Comparison of ENCODE assay signal across 1 fruit fly cellular context in genomic region chr3R:27289638-27290037, dm6.
TF ChIP-seq lines count a peak whose summit lies in the region.

No protein-coding gene starts in this region.

TF ChIP-seq in whole organism, embryonic, 481 proteins besides CTCF, POLR2A, EP300 and RAD21 (continued from another document and continues in another):
- TF ChIP-seq H15 (GFP tag; IDR thresholded peaks at IDR 0.05; lab: Robert Waterston, UW) (no peak), crp (GFP tag; optimal IDR thresholded peaks at IDR 0.05; lab: Kevin White, UChicago) (no peak), Dek (tag; optimal IDR thresholded peaks at IDR 0.05; lab: Kevin White, UChicago) (peak; percentile 32), CG11093 (GFP tag; IDR thresholded peaks at IDR 0.05; lab: Robert Waterston, UW) (no peak), ttk (GFP tag; IDR thresholded peaks at IDR 0.05; lab: Robert Waterston, UW) (no peak), klu (GFP tag; IDR thresholded peaks at IDR 0.05; lab: Robert Waterston, UW) (no peak), Nf-YB (GFP tag; optimal IDR thresholded peaks at IDR 0.05; lab: Kevin White, UChicago) (no peak), Dip3 (GFP tag; optimal IDR thresholded peaks at IDR 0.05; lab: Kevin White, UChicago) (peak; percentile 44), CG14667 (GFP tag; IDR thresholded peaks at IDR 0.05; lab: Robert Waterston, UW) (no peak), NfI (GFP tag; optimal IDR thresholded peaks at IDR 0.05; lab: Kevin White, UChicago) (peak; percentile 29), unpg (GFP tag; optimal IDR thresholded peaks at IDR 0.05; lab: Kevin White, UChicago) (peak; percentile 54), CG30431 (GFP tag; optimal IDR thresholded peaks at IDR 0.05; lab: Kevin White, UChicago) (peak; percentile 19), CG9876 (GFP tag; optimal IDR thresholded peaks at IDR 0.05; lab: Kevin White, UChicago) (no peak), GATAe (GFP tag; conservative IDR thresholded peaks at IDR 0.05; lab: Robert Waterston, UW) (no peak), emc (GFP tag; optimal IDR thresholded peaks at IDR 0.05; lab: Kevin White, UChicago) (no peak), CG6854 (GFP tag; optimal IDR thresholded peaks at IDR 0.05; lab: Kevin White, UChicago) (no peak), CG3726 (GFP tag; IDR thresholded peaks at IDR 0.05; lab: Robert Waterston, UW) (no peak), slou (GFP tag; optimal IDR thresholded peaks at IDR 0.05; lab: Kevin White, UChicago) (no peak), HLH4C (GFP tag; IDR thresholded peaks at IDR 0.05; lab: Robert Waterston, UW; ENCODE audit: partially characterized antibody) (no peak), CG9797 (GFP tag; optimal IDR thresholded peaks at IDR 0.05; lab: Kevin White, UChicago) (no peak), HmgD (GFP tag; optimal IDR thresholded peaks at IDR 0.05; lab: Kevin White, UChicago) (no peak), CG31365 (tag; optimal IDR thresholded peaks at IDR 0.05; lab: Kevin White, UChicago) (no peak), CG7987 (GFP tag; optimal IDR thresholded peaks at IDR 0.05; lab: Kevin White, UChicago) (peak; percentile 74), Oaz (GFP tag; IDR thresholded peaks at IDR 0.05; lab: Robert Waterston, UW) (no peak), tll (GFP tag; optimal IDR thresholded peaks at IDR 0.05; lab: Kevin White, UChicago) (no peak), Max (GFP tag; optimal IDR thresholded peaks at IDR 0.05; lab: Kevin White, UChicago) (no peak), CG31388 (GFP tag; optimal IDR thresholded peaks at IDR 0.05; lab: Kevin White, UChicago) (no peak), TFAM (GFP tag; optimal IDR thresholded peaks at IDR 0.05; lab: Kevin White, UChicago) (no peak), seq (GFP tag; IDR thresholded peaks at IDR 0.05; lab: Robert Waterston, UW) (no peak), CG10321 (GFP tag; IDR thresholded peaks at IDR 0.05; lab: Robert Waterston, UW) (no peak), Mrtf (GFP tag; IDR thresholded peaks at IDR 0.05; lab: Robert Waterston, UW) (0 out of 3 replicates have a peak, but pooled peaks have one; percentile 51), CG10274 (GFP tag; optimal IDR thresholded peaks at IDR 0.05; lab: Kevin White, UChicago) (no peak), corto (GFP tag; optimal IDR thresholded peaks at IDR 0.05; lab: Kevin White, UChicago) (no peak), CG12104 (GFP tag; optimal IDR thresholded peaks at IDR 0.05; lab: Kevin White, UChicago) (no peak), CG11085 (GFP tag; IDR thresholded peaks at IDR 0.05; lab: Robert Waterston, UW) (no peak), Aef1 (GFP tag; IDR thresholded peaks at IDR 0.05; lab: Robert Waterston, UW) (peak; percentile 40; the same call in 1 of the 3 replicates), pfk (GFP tag; optimal IDR thresholded peaks at IDR 0.05; lab: Kevin White, UChicago) (no peak), Atf6 (GFP tag; IDR thresholded peaks at IDR 0.05; lab: Robert Waterston, UW) (0 out of 2 replicates have a peak, but pooled peaks have one; percentile 24), grn (GFP tag; optimal IDR thresholded peaks at IDR 0.05; lab: Kevin White, UChicago) (no peak), CG4730 (GFP tag; IDR thresholded peaks at IDR 0.05; lab: Robert Waterston, UW) (no peak), so (GFP tag; IDR thresholded peaks at IDR 0.05; lab: Robert Waterston, UW) (no peak), vnd (GFP tag; IDR thresholded peaks at IDR 0.05; lab: Robert Waterston, UW; ENCODE audit: partially characterized antibody) (no peak), jumu (GFP tag; optimal IDR thresholded peaks at IDR 0.05; lab: Kevin White, UChicago) (no peak), Dll (GFP tag; IDR thresholded peaks at IDR 0.05; lab: Robert Waterston, UW; ENCODE audit: partially characterized antibody) (no peak), toy (GFP tag; IDR thresholded peaks at IDR 0.05; lab: Robert Waterston, UW) (no peak), CG32772 (GFP tag; IDR thresholded peaks at IDR 0.05; lab: Robert Waterston, UW) (peak; percentile 18; the same call in 1 of the 2 replicates), ci (GFP tag; IDR thresholded peaks at IDR 0.05; lab: Robert Waterston, UW) (0 out of 3 replicates have a peak, but pooled peaks have one; percentile 8), Adf1 (GFP tag; IDR thresholded peaks at IDR 0.05; lab: Robert Waterston, UW) (no peak), bcd (GFP tag; optimal IDR thresholded peaks at IDR 0.05; lab: Kevin White, UChicago) (peak; percentile 49), CG4404 (GFP tag; IDR thresholded peaks at IDR 0.05; lab: Robert Waterston, UW) (no peak), chm (GFP tag; IDR thresholded peaks at IDR 0.05; lab: Robert Waterston, UW) (0 out of 2 replicates have a peak, but pooled peaks have one; percentile 21), hth (optimal IDR thresholded peaks at IDR 0.05; lab: Kevin White, UChicago) (no peak), esg (GFP tag; conservative IDR thresholded peaks at IDR 0.05; lab: Robert Waterston, UW) (no peak), CG5953 (GFP tag; IDR thresholded peaks at IDR 0.05; lab: Robert Waterston, UW) (no peak), Xrp1 (GFP tag; IDR thresholded peaks at IDR 0.05; lab: Robert Waterston, UW) (peak; percentile 53; the same call in 1 of the 2 replicates), CG7372 (GFP tag; IDR thresholded peaks at IDR 0.05; lab: Robert Waterston, UW) (no peak), CG14710 (tag; optimal IDR thresholded peaks at IDR 0.05; lab: Kevin White, UChicago) (peak; percentile 17), Myb (GFP tag; optimal IDR thresholded peaks at IDR 0.05; lab: Kevin White, UChicago) (peak; percentile 6), Sin3A (optimal IDR thresholded peaks at IDR 0.05; lab: Kevin White, UChicago) (no peak), ash1 (GFP tag; optimal IDR thresholded peaks at IDR 0.05; lab: Kevin White, UChicago) (no peak), CG10959 (GFP tag; IDR thresholded peaks at IDR 0.05; lab: Robert Waterston, UW) (no peak), CG32767 (GFP tag; IDR thresholded peaks at IDR 0.05; lab: Robert Waterston, UW) (no peak), Poxn (GFP tag; IDR thresholded peaks at IDR 0.05; lab: Robert Waterston, UW) (no peak), br (optimal IDR thresholded peaks at IDR 0.05; lab: Kevin White, UChicago) (no peak), wek (GFP tag; optimal IDR thresholded peaks at IDR 0.05; lab: Kevin White, UChicago) (no peak), Xbp1 (GFP tag; optimal IDR thresholded peaks at IDR 0.05; lab: Kevin White, UChicago) (peak; percentile 30), CHES-1-like (GFP tag; optimal IDR thresholded peaks at IDR 0.05; lab: Kevin White, UChicago) (no peak), sqz (GFP tag; optimal IDR thresholded peaks at IDR 0.05; lab: Kevin White, UChicago) (no peak), CG7963 (GFP tag; IDR thresholded peaks at IDR 0.05; lab: Robert Waterston, UW; ENCODE audit: partially characterized antibody) (no peak), gsb-n (tag; optimal IDR thresholded peaks at IDR 0.05; lab: Kevin White, UChicago) (no peak), ATbp (GFP tag; optimal IDR thresholded peaks at IDR 0.05; lab: Kevin White, UChicago) (no peak), CG13894 (tag; optimal IDR thresholded peaks at IDR 0.05; lab: Kevin White, UChicago) (peak; percentile 54), ken (GFP tag; IDR thresholded peaks at IDR 0.05; lab: Robert Waterston, UW) (no peak), zfh2 (GFP tag; optimal IDR thresholded peaks at IDR 0.05; lab: Kevin White, UChicago) (peak; percentile 61), Deaf1 (tag; optimal IDR thresholded peaks at IDR 0.05; lab: Kevin White, UChicago) (peak; percentile 21), gt (GFP tag; IDR thresholded peaks at IDR 0.05; lab: Robert Waterston, UW) (no peak), schlank (tag; optimal IDR thresholded peaks at IDR 0.05; lab: Kevin White, UChicago) (peak; percentile 13), CG6654 (GFP tag; optimal IDR thresholded peaks at IDR 0.05; lab: Kevin White, UChicago) (no peak), CG17829 (tag; optimal IDR thresholded peaks at IDR 0.05; lab: Kevin White, UChicago) (peak; percentile 28), vvl (GFP tag; IDR thresholded peaks at IDR 0.05; lab: Robert Waterston, UW) (peak; percentile 72), CG9215 (GFP tag; IDR thresholded peaks at IDR 0.05; lab: Robert Waterston, UW) (peak; percentile 46; the same call in 1 of the 2 replicates), CG10431 (GFP tag; optimal IDR thresholded peaks at IDR 0.05; lab: Kevin White, UChicago) (no peak), CG10462 (GFP tag; optimal IDR thresholded peaks at IDR 0.05; lab: Kevin White, UChicago) (no peak), Ada2b (GFP tag; IDR thresholded peaks at IDR 0.05; lab: Robert Waterston, UW) (0 out of 2 replicates have a peak, but pooled peaks have one; percentile 12), stwl (tag; optimal IDR thresholded peaks at IDR 0.05; lab: Kevin White, UChicago) (no peak), CG10147 (GFP tag; optimal IDR thresholded peaks at IDR 0.05; lab: Kevin White, UChicago) (peak; percentile 50), lbe (GFP tag; optimal IDR thresholded peaks at IDR 0.05; lab: Kevin White, UChicago) (no peak), cas (GFP tag; IDR thresholded peaks at IDR 0.05; lab: Robert Waterston, UW) (no peak), CG17385 (GFP tag; optimal IDR thresholded peaks at IDR 0.05; lab: Kevin White, UChicago) (no peak), ssp (GFP tag; IDR thresholded peaks at IDR 0.05; lab: Robert Waterston, UW) (no peak), ab (GFP tag; optimal IDR thresholded peaks at IDR 0.05; lab: Kevin White, UChicago) (no peak), CG2199 (GFP tag; IDR thresholded peaks at IDR 0.05; lab: Robert Waterston, UW) (no peak), sens-2 (GFP tag; IDR thresholded peaks at IDR 0.05; lab: Robert Waterston, UW) (no peak), Side (GFP tag; optimal IDR thresholded peaks at IDR 0.05; lab: Kevin White, UChicago) (peak; percentile 57), onecut (GFP tag; IDR thresholded peaks at IDR 0.05; lab: Robert Waterston, UW) (peak; percentile 33), pho (GFP tag; optimal IDR thresholded peaks at IDR 0.05; lab: Kevin White, UChicago) (peak; percentile 12), CG8359 (GFP tag; optimal IDR thresholded peaks at IDR 0.05; lab: Kevin White, UChicago; ENCODE audit: borderline replicate concordance) (no peak), hbn (GFP tag; IDR thresholded peaks at IDR 0.05; lab: Robert Waterston, UW; ENCODE audit: partially characterized antibody) (no peak), danr (GFP tag; IDR thresholded peaks at IDR 0.05; lab: Robert Waterston, UW) (no peak), kni (GFP tag; optimal IDR thresholded peaks at IDR 0.05; lab: Kevin White, UChicago) (no peak), Elba2 (GFP tag; optimal IDR thresholded peaks at IDR 0.05; lab: Kevin White, UChicago) (no peak), yki (optimal IDR thresholded peaks at IDR 0.05; lab: Kevin White, UChicago) (no peak), CG8944 (GFP tag; optimal IDR thresholded peaks at IDR 0.05; lab: Kevin White, UChicago) (no peak), rib (GFP tag; IDR thresholded peaks at IDR 0.05; lab: Robert Waterston, UW) (no peak), CG12769 (tag; optimal IDR thresholded peaks at IDR 0.05; lab: Kevin White, UChicago) (peak; percentile 63), Vsx1 (GFP tag; optimal IDR thresholded peaks at IDR 0.05; lab: Kevin White, UChicago) (no peak), cato (GFP tag; optimal IDR thresholded peaks at IDR 0.05; lab: Kevin White, UChicago; ENCODE audit: borderline replicate concordance) (no peak), Antp (GFP tag; optimal IDR thresholded peaks at IDR 0.05; lab: Kevin White, UChicago) (peak; percentile 12), E2f1 (GFP tag; IDR thresholded peaks at IDR 0.05; lab: Robert Waterston, UW) (0 out of 2 replicates have a peak, but pooled peaks have one; percentile 19), CG8089 (GFP tag; optimal IDR thresholded peaks at IDR 0.05; lab: Kevin White, UChicago) (no peak), sna (GFP tag; IDR thresholded peaks at IDR 0.05; lab: Robert Waterston, UW; ENCODE audit: partially characterized antibody) (no peak), eve (GFP tag; optimal IDR thresholded peaks at IDR 0.05; lab: Kevin White, UChicago) (no peak), pros (GFP tag; optimal IDR thresholded peaks at IDR 0.05; lab: Kevin White, UChicago) (no peak), oc (tag; optimal IDR thresholded peaks at IDR 0.05; lab: Kevin White, UChicago) (peak; percentile 2), psq (GFP tag; optimal IDR thresholded peaks at IDR 0.05; lab: Kevin White, UChicago) (no peak), nerfin-2 (GFP tag; IDR thresholded peaks at IDR 0.05; lab: Robert Waterston, UW; ENCODE audit: partially characterized antibody) (no peak), Jarid2 (GFP tag; optimal IDR thresholded peaks at IDR 0.05; lab: Kevin White, UChicago) (no peak), ap (GFP tag; IDR thresholded peaks at IDR 0.05; lab: Robert Waterston, UW) (no peak), CG11695 (GFP tag; IDR thresholded peaks at IDR 0.05; lab: Robert Waterston, UW) (0 out of 3 replicates have a peak, but pooled peaks have one; percentile 27), ERR (GFP tag; optimal IDR thresholded peaks at IDR 0.05; lab: Kevin White, UChicago) (no peak), CG15479 (GFP tag; optimal IDR thresholded peaks at IDR 0.05; lab: Kevin White, UChicago) (no peak), gce (GFP tag; IDR thresholded peaks at IDR 0.05; lab: Robert Waterston, UW) (no peak), Hr3 (GFP tag; optimal IDR thresholded peaks at IDR 0.05; lab: Kevin White, UChicago) (no peak), CG18599 (GFP tag; optimal IDR thresholded peaks at IDR 0.05; lab: Kevin White, UChicago) (peak; percentile 61), stc (GFP tag; IDR thresholded peaks at IDR 0.05; lab: Robert Waterston, UW) (no peak), CG13123 (GFP tag; optimal IDR thresholded peaks at IDR 0.05; lab: Kevin White, UChicago) (no peak), Abd-B (GFP tag; optimal IDR thresholded peaks at IDR 0.05; lab: Kevin White, UChicago) (no peak), lola (GFP tag; optimal IDR thresholded peaks at IDR 0.05; lab: Kevin White, UChicago) (peak in 1 of 3 experiments; percentile 37), ind (GFP tag; optimal IDR thresholded peaks at IDR 0.05; lab: Kevin White, UChicago) (peak; percentile 45), Sox100B (GFP tag; optimal IDR thresholded peaks at IDR 0.05; lab: Kevin White, UChicago) (no peak), CG8281 (tag; optimal IDR thresholded peaks at IDR 0.05; lab: Kevin White, UChicago) (no peak), tup (GFP tag; optimal IDR thresholded peaks at IDR 0.05; lab: Kevin White, UChicago) (no peak), shn (GFP tag; optimal IDR thresholded peaks at IDR 0.05; lab: Kevin White, UChicago) (no peak), CG13287 (GFP tag; IDR thresholded peaks at IDR 0.05; lab: Robert Waterston, UW; ENCODE audit: partially characterized antibody) (no peak), CG2889 (GFP tag; IDR thresholded peaks at IDR 0.05; lab: Robert Waterston, UW) (no peak; the same call in 2 of the 3 replicates)
